Worm (Caenorhabditis elegans) whole organism, L1 larva: ENCODE data around the gene lhpp-1.

ENCODE experiments used
- F16B12.6 ChIP-seq: fragments of 150-350 bp; optimal IDR thresholded peaks from 2 replicates; lab custom pipeline; 2014; ENCODE audit warnings: missing biosample characterization, missing genetic modification characterization
- aha-1 ChIP-seq: fragments of 150-350 bp; optimal IDR thresholded peaks from 2 replicates; lab custom pipeline; 2014; ENCODE audit warnings: missing biosample characterization, missing genetic modification characterization
- ama-1 ChIP-seq: fragments of 150-350 bp; optimal IDR thresholded peaks from 2 replicates; lab custom pipeline; 2014
- ceh-90 ChIP-seq: sonication (generic microtip); optimal IDR thresholded peaks from 2 replicates; lab custom pipeline; 2016; ENCODE audit warnings: missing genetic modification characterization, missing compliant biosample characterization
- jun-1 ChIP-seq: fragments of 150-350 bp; optimal IDR thresholded peaks from 2 replicates; lab custom pipeline; 2014; ENCODE audit warnings: missing biosample characterization, missing genetic modification reagents, missing genetic modification characterization
- nhr-12 ChIP-seq: sonication (generic microtip); optimal IDR thresholded peaks from 2 replicates; lab custom pipeline; 2017; ENCODE audit warnings: missing biosample characterization, missing genetic modification characterization
- sptf-1 ChIP-seq: fragments of 150-350 bp; optimal IDR thresholded peaks from 2 replicates; lab custom pipeline; 2014; ENCODE audit warnings: missing biosample characterization, missing genetic modification characterization
- xbp-1 ChIP-seq: sonication (generic microtip); optimal IDR thresholded peaks from 2 replicates; lab custom pipeline; 2016; ENCODE audit warnings: missing genetic modification characterization, missing compliant biosample characterization

- TF ChIP-seq ama-1 (lab: Kevin White, UChicago) (no peak), xbp-1 (no peak), F16B12.6 (tag; lab: Kevin White, UChicago) (no peak), ceh-90 (tag; lab: Kevin White, UChicago) (no peak), jun-1 (tag; lab: Kevin White, UChicago) (no peak), nhr-12 (tag; lab: Kevin White, UChicago) (no peak), sptf-1 (tag; lab: Kevin White, UChicago) (no peak), aha-1 (tag; lab: Kevin White, UChicago) (no peak)
These were observed 41.2 kb downstream of the lhpp-1 start, which contains the start of gene kmo-1 for ce11 chrV:12070419-12070818.
